Fruit fly (Drosophila melanogaster): Measurements from ENCODE around the gene CG12170.
A peak's percentile ranks its signal among the peaks of the same experiment; 100 is the strongest.

CG12170 gene

DNA sequence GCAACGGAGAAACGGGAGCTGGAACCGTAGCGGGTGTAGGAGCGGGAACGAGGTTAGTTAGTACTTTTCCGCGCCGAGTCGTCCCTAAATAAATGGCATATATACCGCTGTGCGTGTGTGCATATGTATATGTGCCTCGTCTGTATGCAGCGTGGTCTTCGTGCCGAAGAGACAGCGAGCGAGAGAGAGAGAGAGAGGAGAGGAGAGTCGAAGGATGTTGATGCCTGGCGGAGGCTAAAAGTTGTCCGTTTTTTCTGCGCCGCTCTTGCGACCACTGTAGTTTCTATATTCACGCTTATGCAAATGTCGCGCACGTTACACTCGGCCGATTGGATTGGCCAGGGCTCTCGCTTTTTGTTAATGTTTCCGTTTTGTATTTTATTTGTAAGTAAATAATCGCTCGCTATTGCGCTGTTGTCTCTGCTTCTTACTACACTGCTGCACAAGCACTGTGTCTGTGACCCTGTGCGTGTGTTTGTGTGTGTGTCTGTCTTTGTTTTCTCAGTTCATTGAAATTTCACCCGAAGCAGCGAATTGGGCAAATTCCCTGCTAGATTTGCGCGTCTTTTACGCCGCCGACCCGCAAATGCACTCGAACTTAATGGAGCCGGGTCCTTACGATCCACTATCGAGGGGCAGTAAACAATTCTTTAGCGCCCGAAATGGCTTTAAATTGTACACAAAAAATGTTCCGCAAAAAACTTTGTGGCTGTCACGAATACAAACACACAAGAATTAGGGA lies 24.5 kb upstream of the CG12170 start, which contains the start of gene Rga:
Rga (minus strand) TSS at position 741 of the 742 bp plus-strand sequence.
- no peak for TF ChIP-seq noc (tag; optimal IDR thresholded peaks at IDR 0.05)

DNA sequence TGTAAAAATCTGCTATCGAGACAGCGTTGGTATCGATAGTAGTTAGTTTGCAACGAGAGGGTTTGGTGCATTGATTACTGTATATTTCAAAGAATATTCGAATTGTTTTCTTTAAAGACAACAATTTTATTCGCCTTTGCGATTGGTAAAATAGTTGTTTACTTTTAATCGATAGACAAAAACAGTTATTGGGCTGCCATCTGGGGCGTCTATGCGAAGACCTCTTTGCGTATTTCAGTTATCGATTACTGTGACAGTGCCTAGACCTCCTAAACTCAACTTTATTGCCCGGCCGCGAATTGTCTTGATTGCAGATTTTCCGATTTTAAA lies 24.0 kb upstream of the CG12170 start, which contains the start of gene Atu:
Atu (plus strand) TSS at position 245 of the 330 bp plus-strand sequence.
- no peak for TF ChIP-seq noc (tag; optimal IDR thresholded peaks at IDR 0.05)

DNA sequence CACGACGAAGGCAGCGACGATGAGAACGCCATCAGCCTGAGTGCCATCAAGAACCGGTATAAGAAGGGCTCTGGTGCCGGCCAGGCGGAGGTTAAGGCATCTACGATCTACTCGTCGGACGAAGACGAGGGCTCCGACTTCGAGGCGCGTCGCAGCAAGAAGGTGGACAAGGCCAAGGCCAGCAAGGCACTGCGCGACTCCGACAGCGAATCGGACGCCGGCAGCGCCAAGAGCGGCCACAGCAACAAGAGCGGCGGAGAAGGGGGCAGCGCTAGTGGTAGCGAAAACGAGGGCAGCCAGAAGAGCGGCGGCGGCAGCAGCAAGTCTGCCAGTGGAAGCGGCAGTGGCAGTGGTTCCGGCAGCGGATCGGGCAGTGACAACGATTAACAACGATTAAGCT lies 21.6 kb upstream of the CG12170 start:
- TF ChIP-seq noc (tag; optimal IDR thresholded peaks at IDR 0.05), result no peak

DNA sequence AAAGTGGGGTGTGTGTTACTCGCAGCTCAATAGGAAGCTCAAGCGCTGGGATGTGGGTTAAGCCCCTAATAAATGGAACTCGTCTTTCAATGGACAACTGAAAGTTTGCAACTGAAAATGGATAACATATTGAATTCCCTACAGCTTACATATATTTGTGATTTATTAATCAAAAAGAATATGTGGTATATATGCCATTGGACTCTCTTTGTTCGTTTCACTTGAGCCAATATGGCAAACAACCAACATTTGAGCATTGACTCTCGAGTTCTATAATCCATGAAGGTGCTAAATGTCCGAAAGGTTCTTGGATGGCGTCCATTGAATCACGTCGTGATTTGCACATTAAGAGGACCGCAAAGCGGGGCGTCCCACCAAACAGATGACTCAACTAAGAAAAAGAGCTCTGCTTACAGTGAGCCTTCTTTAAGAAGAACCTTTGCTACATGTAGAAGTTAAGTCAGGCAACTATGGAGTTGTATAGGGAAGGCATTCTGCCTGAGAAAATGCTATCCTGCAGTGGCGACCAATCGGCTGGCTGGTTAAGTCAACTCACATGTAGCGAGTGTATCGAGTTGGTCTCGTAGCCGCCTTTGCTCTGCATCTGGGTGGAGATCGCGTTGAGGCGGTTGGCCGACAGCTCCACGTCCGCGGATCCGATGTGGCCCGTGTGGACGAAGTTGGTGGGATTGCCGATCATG lies 19.0 kb upstream of the CG12170 start:
- TF ChIP-seq noc (tag; optimal IDR thresholded peaks at IDR 0.05), result no peak

DNA sequence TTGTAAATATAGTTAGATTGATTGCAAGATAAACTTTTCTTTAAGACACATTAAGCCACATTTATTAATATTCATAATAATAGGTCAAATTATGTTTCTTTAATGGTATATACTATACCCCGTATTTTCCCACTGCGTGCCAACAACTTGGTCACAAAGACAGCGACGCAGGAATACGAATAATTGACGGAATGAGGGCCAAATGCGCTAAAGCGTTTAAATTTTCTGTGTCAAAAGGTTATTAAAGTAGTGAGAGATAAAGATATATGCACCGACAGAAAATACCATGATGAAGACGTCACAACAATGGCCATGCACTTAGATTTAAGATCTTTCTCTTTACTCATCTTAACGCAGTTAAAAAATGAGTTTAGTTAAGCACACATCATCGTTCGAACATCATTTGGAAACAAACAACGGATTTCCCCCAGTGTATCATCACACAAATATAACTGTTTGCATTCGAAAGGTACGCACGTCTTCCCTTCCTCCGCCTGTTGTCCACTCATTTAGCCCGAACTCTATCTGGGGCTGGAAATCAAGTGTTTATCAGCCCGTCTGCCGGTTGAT lies 16.6 kb upstream of the CG12170 start:
- peak; percentile 76 for TF ChIP-seq noc (tag; optimal IDR thresholded peaks at IDR 0.05)

DNA sequence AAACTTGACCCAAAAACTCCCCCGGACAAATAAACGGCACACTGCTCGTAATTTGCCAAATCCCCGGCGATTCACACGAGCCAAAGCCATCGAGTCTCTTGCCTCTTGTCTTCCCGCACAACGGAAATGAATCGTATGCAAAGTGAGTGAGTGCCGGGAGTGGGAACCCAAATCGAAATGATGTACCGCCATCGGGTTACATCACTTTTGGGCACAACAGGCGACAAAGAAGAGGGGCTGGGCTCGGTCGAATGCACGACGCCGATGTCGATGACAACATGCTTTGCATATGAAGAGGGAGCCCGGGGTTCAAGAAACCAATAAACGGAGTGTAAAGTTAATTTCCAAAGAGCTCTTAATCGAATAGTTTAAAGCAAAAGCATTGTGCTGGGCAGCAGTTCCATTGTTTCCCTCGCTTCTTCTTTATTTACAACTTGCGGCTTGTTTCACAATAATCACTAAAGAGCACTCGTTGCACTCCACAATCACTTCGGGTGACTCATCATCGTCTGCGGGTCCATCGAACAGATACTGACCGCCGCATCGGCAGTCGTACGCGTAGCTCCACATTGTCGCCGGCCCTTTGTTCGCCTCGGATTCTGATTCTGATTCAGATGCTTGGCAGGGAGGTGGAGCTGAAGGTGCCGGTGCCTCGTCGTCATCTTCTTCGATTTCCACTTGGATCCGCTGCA lies 15.2 kb upstream of the CG12170 start:
- no peak for TF ChIP-seq noc (tag; optimal IDR thresholded peaks at IDR 0.05)

DNA sequence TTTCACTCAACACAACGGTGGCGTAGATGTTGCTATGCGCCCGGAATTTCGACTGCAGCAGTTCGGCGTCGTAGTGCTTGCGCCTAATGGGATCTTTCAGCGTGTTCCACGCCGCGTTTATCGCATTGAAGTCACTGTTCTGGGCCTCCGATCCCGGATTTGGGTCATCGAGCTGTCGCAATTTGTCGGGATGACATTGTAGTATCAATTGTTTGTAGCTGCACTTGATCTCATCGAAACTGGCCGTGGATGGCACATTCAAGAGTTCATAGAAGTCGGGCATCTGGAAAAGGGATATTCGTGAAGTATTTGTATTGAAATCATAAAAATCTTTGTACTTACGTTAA lies 14.7 kb upstream of the CG12170 start:
- no peak for TF ChIP-seq noc (tag; optimal IDR thresholded peaks at IDR 0.05)

DNA sequence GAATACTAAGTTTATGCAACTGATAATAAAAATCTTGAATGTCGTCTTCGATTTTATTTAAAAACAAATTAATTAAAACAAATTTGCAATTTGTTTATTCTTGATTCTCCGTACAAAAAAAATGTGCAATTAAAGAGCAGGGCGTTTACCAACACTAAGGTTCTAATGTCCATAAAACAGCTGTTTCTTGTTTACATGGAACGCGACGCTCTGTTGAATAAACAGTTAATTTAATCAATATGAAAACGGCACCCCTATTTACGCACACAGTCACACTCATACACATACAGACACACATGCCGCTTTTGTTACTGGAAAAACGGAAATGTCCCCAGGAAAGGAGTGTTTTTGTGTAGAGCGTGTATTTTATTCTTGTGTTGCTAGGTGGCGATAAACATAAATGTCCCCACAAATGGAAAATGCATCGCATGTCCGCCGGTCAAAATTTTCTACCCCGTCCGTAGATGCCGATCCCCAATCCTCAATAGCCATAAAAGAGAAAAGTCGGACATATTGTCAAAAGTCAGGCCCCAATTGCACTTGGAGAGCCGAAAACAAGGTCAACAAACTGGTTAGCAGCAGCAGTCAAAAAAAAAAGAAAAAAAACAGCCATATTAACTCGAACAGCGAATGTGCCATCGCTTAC lies 13.9 kb upstream of the CG12170 start:
- TF ChIP-seq noc (tag; optimal IDR thresholded peaks at IDR 0.05), result peak; percentile 46

DNA sequence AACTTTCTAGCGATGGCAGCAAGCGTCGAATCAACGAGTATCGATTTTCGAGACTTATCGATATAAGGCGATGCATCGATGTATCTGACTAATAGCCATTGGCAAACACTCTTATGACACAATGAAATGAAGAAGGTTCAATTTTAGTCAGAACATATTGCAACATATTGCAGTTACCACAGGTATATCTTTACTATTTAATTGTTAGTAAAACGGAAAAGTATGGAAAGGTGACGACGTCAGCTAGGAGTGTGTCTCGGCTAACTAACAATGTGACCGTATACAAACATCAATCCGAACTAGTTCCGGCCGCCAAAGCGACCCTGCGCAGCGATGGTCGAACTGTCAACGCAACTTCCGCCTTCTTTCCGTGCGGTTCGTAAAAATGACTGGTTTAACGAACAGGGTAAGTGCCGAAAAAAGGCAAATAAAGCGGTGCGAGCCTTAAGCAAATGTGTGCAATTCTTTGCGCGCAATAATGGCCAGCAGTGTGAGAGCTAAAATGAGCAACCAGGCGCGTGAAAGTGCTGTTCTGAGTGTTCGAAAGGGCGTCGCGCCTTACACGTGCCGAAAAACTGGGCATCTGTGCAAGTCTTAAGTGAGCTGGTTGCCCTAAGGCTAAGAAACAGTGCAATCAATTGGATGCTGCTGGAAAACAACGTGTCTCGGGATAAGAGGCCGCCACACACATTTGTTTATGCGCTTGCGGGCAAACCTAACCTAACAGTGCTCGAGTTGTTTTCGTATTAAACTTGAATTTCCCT lies 12.7 kb upstream of the CG12170 start, which contains the start of the genes Dph4, Spec2 and RpL13A:
Dph4 (minus strand) TSS at position 11 of the 764 bp plus-strand sequence.
Spec2 (minus strand) TSS at position 11 of the 764 bp plus-strand sequence.
RpL13A (plus strand) TSS at position 360 of the 764 bp plus-strand sequence.
- peak; percentile 80 for TF ChIP-seq noc (tag; optimal IDR thresholded peaks at IDR 0.05)

DNA sequence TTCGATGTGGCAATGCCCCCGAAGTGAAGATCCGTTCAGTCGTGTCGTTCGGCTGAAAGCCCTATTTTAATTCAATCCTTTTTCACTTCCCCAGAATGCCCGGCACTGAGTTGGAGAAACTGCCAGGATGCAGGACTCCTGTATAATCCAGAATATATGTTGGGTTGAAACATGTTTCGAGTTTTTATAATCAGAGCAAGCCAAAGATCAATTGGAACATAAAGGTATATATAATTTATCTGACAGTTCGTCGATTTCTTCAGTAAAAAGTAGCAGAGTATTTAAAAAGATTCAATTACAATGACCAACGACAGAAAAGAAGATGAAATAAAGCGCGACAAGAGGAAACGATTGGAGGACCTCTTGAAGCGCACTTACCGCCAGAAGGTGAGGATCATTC lies 9.5 kb upstream of the CG12170 start, which contains the start of gene CG31551:
CG31551 (plus strand) TSS at position 301 of the 400 bp plus-strand sequence.
- no peak for TF ChIP-seq noc (tag; optimal IDR thresholded peaks at IDR 0.05)

DNA sequence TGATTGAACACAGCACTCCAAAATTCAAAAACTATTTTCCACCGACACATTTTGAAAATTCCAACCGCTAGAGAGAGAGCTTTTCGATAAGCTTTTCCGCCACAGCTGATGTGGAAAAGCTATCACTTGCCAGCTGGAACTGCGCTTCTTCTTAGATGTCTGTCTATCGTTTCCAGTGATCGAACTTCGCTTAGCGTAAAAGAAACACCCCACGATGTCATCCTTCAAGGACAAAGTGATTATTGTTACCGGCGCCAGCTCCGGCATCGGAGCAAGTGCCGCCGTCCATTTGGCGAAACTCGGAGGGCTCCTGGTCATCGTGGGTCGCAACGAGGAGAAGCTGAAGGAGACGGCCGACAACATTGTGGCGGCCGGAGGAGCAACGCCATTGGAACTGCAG lies 4.9 kb upstream of the CG12170 start, which contains the start of gene CG31549:
CG31549 (plus strand) TSS at position 11 of the 400 bp plus-strand sequence.
- no peak for TF ChIP-seq noc (tag; optimal IDR thresholded peaks at IDR 0.05)

DNA sequence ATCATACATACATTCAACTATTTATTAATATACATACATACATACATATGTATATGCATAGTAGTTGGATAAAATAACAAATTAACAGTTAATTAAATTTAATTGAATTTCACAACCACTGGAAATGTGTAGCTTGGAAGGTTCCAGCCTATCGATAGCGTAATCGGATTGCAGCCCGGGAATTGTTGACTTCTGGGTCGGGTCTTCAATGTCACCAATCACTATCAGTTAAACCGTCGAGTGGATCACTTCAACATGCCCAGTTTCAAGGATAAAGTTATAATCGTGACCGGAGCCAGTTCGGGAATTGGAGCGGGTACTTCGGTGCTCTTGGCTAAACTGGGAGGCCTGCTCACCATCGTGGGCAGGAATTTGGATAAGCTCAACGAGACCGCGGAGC lies 3.6 kb upstream of the CG12170 start, which contains the start of gene CG12171:
CG12171 (plus strand) TSS at position 191 of the 400 bp plus-strand sequence.
- peak; percentile 18 for TF ChIP-seq noc (tag; optimal IDR thresholded peaks at IDR 0.05)

DNA sequence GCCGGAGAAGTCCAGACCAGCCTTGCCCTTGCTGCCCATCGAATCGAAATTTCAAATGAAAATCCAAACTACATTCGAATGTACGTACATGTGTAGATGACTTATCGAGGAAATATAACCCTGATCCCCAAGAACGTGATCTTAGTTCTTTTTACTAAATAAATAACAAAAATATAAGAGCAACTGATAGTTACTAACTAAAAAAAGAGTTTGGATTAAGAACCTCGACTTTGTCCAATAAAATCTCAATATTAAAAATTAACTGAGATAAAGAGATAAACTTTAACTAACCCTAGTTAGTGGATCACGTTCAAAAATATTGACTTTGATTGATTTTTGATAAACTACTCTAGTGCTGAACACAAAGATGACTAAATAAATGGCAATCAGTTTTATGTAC lies 1.5 kb upstream of the CG12170 start, which contains the start of gene CG31546:
CG31546 (minus strand) TSS at position 101 of the 400 bp plus-strand sequence.
- TF ChIP-seq noc (tag; optimal IDR thresholded peaks at IDR 0.05), result no peak

DNA sequence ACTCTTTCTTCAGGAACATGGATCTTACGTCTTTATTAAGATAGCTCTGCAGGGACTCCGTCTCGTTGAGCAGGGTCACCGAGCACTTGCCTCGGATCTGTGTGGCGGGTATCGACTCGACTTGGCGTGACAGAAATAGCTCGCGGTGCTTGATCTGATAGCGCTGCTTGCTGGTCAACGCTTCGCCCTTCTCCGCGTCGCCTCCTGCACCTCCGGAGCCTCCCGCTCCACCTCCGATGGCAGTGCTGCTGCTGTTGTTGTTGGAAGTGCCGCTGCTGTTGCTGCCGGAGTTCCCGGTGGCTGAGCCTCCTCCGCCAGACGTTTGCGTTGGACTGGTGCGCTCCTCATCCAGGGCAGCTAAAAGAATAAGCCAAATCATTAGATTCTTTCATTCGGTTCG lies 6.4 kb downstream of the CG12170 start:
- no peak for TF ChIP-seq noc (tag; optimal IDR thresholded peaks at IDR 0.05)
